Fruit fly (Drosophila melanogaster) whole organism, prepupa: ENCODE data around the gene CG10845.
A peak's percentile ranks its signal among the peaks of the same experiment; 100 is the strongest.

ENCODE experiments used
- Blimp-1 ChIP-seq: fragments of 200-800 bp; sonication (Bioruptor generic); optimal IDR thresholded peaks from 3 replicates; lab custom pipeline; 2017; ENCODE audit warnings: missing biosample characterization, missing genetic modification characterization, mild to moderate bottlenecking, moderate library complexity, missing genetic modification reagents
- CG10631 ChIP-seq: fragments of 200-800 bp; sonication (Bioruptor generic); optimal IDR thresholded peaks from 2 replicates; lab custom pipeline; 2016; ENCODE audit warnings: missing biosample characterization, missing genetic modification characterization
- CG10669 ChIP-seq: fragments of 200-800 bp; sonication (Bioruptor generic); optimal IDR thresholded peaks from 3 replicates; lab custom pipeline; 2018; ENCODE audit warnings: missing biosample characterization, mild to moderate bottlenecking, missing genetic modification characterization, moderate library complexity
- CG11294 ChIP-seq: fragments of 200-800 bp; sonication (Bioruptor generic); IDR thresholded peaks from 2 replicates; pipeline ENCODE4 v1.3.6; 2022; ENCODE audit warnings: missing biosample characterization, missing genetic modification characterization
- CG15336 ChIP-seq: fragments of 200-800 bp; sonication (Bioruptor generic); IDR thresholded peaks from 2 replicates; pipeline ENCODE4 v1.3.6; 2022; ENCODE audit warnings: missing biosample characterization, missing genetic modification characterization
- CG1621 ChIP-seq: fragments of 200-800 bp; sonication (Bioruptor generic); optimal IDR thresholded peaks from 3 replicates; lab custom pipeline; 2018; ENCODE audit warnings: missing biosample characterization, mild to moderate bottlenecking, missing genetic modification characterization
- CG16779 ChIP-seq: fragments of 200-800 bp; sonication (Bioruptor generic); optimal IDR thresholded peaks from 3 replicates; lab custom pipeline; 2017; ENCODE audit warnings: missing biosample characterization, mild to moderate bottlenecking, missing genetic modification characterization
- CG31627 ChIP-seq: fragments of 200-800 bp; sonication (Bioruptor generic); optimal IDR thresholded peaks from 3 replicates; lab custom pipeline; 2016; ENCODE audit warnings: missing biosample characterization, missing genetic modification characterization
- CG32006 ChIP-seq: fragments of 200-800 bp; sonication (Bioruptor generic); optimal IDR thresholded peaks from 3 replicates; lab custom pipeline; 2017; ENCODE audit warnings: missing biosample characterization, mild to moderate bottlenecking, missing genetic modification characterization
- CG3919 ChIP-seq: fragments of 200-800 bp; sonication (Bioruptor generic); optimal IDR thresholded peaks from 3 replicates; lab custom pipeline; 2016; ENCODE audit warnings: missing biosample characterization, missing genetic modification characterization
- CG4318 ChIP-seq: fragments of 200-800 bp; sonication (Bioruptor generic); optimal IDR thresholded peaks from 3 replicates; lab custom pipeline; 2017; ENCODE audit warnings: missing biosample characterization, mild to moderate bottlenecking, missing genetic modification characterization
- CG6163 ChIP-seq: fragments of 200-800 bp; sonication (Bioruptor generic); IDR thresholded peaks from 3 replicates; pipeline ENCODE4 v1.3.6; 2022; ENCODE audit warnings: missing biosample characterization, missing genetic modification characterization
- CG6276 ChIP-seq: fragments of 200-800 bp; sonication (Bioruptor generic); optimal IDR thresholded peaks from 2 replicates; lab custom pipeline; 2017; ENCODE audit warnings: missing biosample characterization, mild to moderate bottlenecking, missing genetic modification characterization
- CG6792 ChIP-seq: fragments of 200-800 bp; sonication (Bioruptor generic); optimal IDR thresholded peaks from 3 replicates; lab custom pipeline; 2016; ENCODE audit warnings: missing biosample characterization, missing genetic modification characterization
- CG6808 ChIP-seq: fragments of 200-800 bp; sonication (Bioruptor generic); optimal IDR thresholded peaks from 3 replicates; lab custom pipeline; 2017; ENCODE audit warnings: missing biosample characterization, missing genetic modification characterization, mild to moderate bottlenecking, moderate library complexity, missing genetic modification reagents
- CG6854 ChIP-seq: fragments of 200-800 bp; sonication (Bioruptor generic); optimal IDR thresholded peaks from 2 replicates; lab custom pipeline; 2017; ENCODE audit warnings: missing biosample characterization, mild to moderate bottlenecking, missing genetic modification characterization
- CG7368 ChIP-seq: fragments of 200-800 bp; sonication (Bioruptor generic); optimal IDR thresholded peaks from 3 replicates; lab custom pipeline; 2016; ENCODE audit warnings: missing biosample characterization, missing genetic modification characterization
- CG8119 ChIP-seq: fragments of 200-800 bp; sonication (Bioruptor generic); IDR thresholded peaks from 3 replicates; pipeline ENCODE4 v1.3.6; 2022; ENCODE audit warnings: missing biosample characterization, missing genetic modification characterization
- CG8319 ChIP-seq: fragments of 200-800 bp; sonication (Bioruptor generic); optimal IDR thresholded peaks from 3 replicates; lab custom pipeline; 2016; ENCODE audit warnings: missing biosample characterization, missing genetic modification characterization
- CG8632 ChIP-seq: fragments of 200-800 bp; sonication (Bioruptor generic); optimal IDR thresholded peaks from 3 replicates; lab custom pipeline; 2016; ENCODE audit warnings: missing biosample characterization, missing genetic modification characterization
- CG9139 ChIP-seq: fragments of 200-800 bp; sonication (Bioruptor generic); optimal IDR thresholded peaks from 3 replicates; lab custom pipeline; 2017; ENCODE audit warnings: missing biosample characterization, mild to moderate bottlenecking, missing genetic modification characterization
- Eip78C ChIP-seq: fragments of 200-800 bp; sonication (Bioruptor generic); peaks from one replicate; lab custom pipeline; 2016; ENCODE audit warnings: missing biosample characterization, missing genetic modification characterization
- Eip93F ChIP-seq: fragments of 200-800 bp; sonication (Bioruptor generic); optimal IDR thresholded peaks from 2 replicates; lab custom pipeline; 2016; ENCODE audit warnings: missing biosample characterization, mild to moderate bottlenecking, missing genetic modification characterization
- Ets96B ChIP-seq: fragments of 200-800 bp; optimal IDR thresholded peaks from 2 replicates; lab custom pipeline; 2019; ENCODE audit warnings: missing biosample characterization, mild to moderate bottlenecking, missing genetic modification characterization, moderate library complexity
- Gug ChIP-seq: fragments of 200-800 bp; sonication (Bioruptor generic); IDR thresholded peaks from 2 replicates; pipeline ENCODE4 v1.3.6; 2022; ENCODE audit warnings: missing biosample characterization, missing genetic modification characterization
- Hr39 ChIP-seq: fragments of 200-800 bp; sonication (Bioruptor generic); optimal IDR thresholded peaks from 2 replicates; lab custom pipeline; 2016; ENCODE audit warnings: missing biosample characterization, missing genetic modification characterization
- Hr4 ChIP-seq: fragments of 200-800 bp; sonication (Bioruptor generic); optimal IDR thresholded peaks from 3 replicates; lab custom pipeline; 2016; ENCODE audit warnings: missing biosample characterization, missing genetic modification characterization
- Lpt ChIP-seq: fragments of 200-800 bp; sonication (Bioruptor generic); optimal IDR thresholded peaks from 3 replicates; lab custom pipeline; 2016; ENCODE audit warnings: missing biosample characterization, missing genetic modification characterization
- OdsH ChIP-seq: fragments of 200-800 bp; sonication (Bioruptor generic); optimal IDR thresholded peaks from 3 replicates; lab custom pipeline; 2016; ENCODE audit warnings: missing biosample characterization, missing genetic modification characterization
- Smox ChIP-seq: fragments of 200-800 bp; sonication (Bioruptor generic); optimal IDR thresholded peaks from 3 replicates; lab custom pipeline; 2016; ENCODE audit warnings: missing biosample characterization, missing genetic modification characterization
- Sox102F ChIP-seq: fragments of 200-800 bp; sonication (Bioruptor generic); optimal IDR thresholded peaks from 2 replicates; lab custom pipeline; 2016; ENCODE audit warnings: missing biosample characterization, mild to moderate bottlenecking, missing genetic modification characterization
- Sox14 ChIP-seq: fragments of 200-800 bp; sonication (Bioruptor generic); optimal IDR thresholded peaks from 3 replicates; lab custom pipeline; 2016; ENCODE audit warnings: missing biosample characterization, missing genetic modification characterization
- Sox15 ChIP-seq: fragments of 200-800 bp; sonication (Bioruptor generic); optimal IDR thresholded peaks from 3 replicates; lab custom pipeline; 2016; ENCODE audit warnings: missing biosample characterization, missing genetic modification characterization
- achi ChIP-seq: fragments of 200-800 bp; sonication (Bioruptor generic); optimal IDR thresholded peaks from 3 replicates; lab custom pipeline; 2016; ENCODE audit warnings: missing biosample characterization, missing genetic modification characterization
- acj6 ChIP-seq: fragments of 200-800 bp; sonication (Bioruptor generic); optimal IDR thresholded peaks from 3 replicates; lab custom pipeline; 2016; ENCODE audit warnings: missing biosample characterization, missing genetic modification characterization
- dsx ChIP-seq: fragments of 200-800 bp; optimal IDR thresholded peaks from 3 replicates; lab custom pipeline; 2019; ENCODE audit warnings: missing biosample characterization, mild to moderate bottlenecking, missing genetic modification characterization, moderate library complexity; ENCODE audit not compliant: poor library complexity, severe bottlenecking
- eg ChIP-seq: fragments of 200-800 bp; sonication (Bioruptor generic); IDR thresholded peaks from 3 replicates; pipeline ENCODE4 v1.3.6; 2022; ENCODE audit warnings: missing biosample characterization, missing genetic modification characterization
- esn ChIP-seq: fragments of 200-800 bp; sonication (Bioruptor generic); optimal IDR thresholded peaks from 2 replicates; lab custom pipeline; 2016; ENCODE audit warnings: missing biosample characterization, mild to moderate bottlenecking, missing genetic modification characterization, moderate library complexity
- fd59A ChIP-seq: fragments of 200-800 bp; sonication (Bioruptor generic); optimal IDR thresholded peaks from 2 replicates; lab custom pipeline; 2017; ENCODE audit warnings: missing biosample characterization, mild to moderate bottlenecking, missing genetic modification characterization, missing genetic modification reagents
- fd85E ChIP-seq: fragments of 200-800 bp; sonication (Bioruptor generic); optimal IDR thresholded peaks from 3 replicates; lab custom pipeline; 2016; ENCODE audit warnings: missing biosample characterization, missing genetic modification characterization
- fkh ChIP-seq: fragments of 200-800 bp; sonication (Bioruptor generic); optimal IDR thresholded peaks from 3 replicates; lab custom pipeline; 2017; ENCODE audit warnings: missing biosample characterization, mild to moderate bottlenecking, missing genetic modification characterization, moderate library complexity
- lz ChIP-seq: fragments of 200-800 bp; sonication (Bioruptor generic); optimal IDR thresholded peaks from 3 replicates; lab custom pipeline; 2016; ENCODE audit warnings: missing biosample characterization, missing genetic modification characterization
- net ChIP-seq: fragments of 200-800 bp; sonication (Bioruptor generic); optimal IDR thresholded peaks from 3 replicates; lab custom pipeline; 2016; ENCODE audit warnings: missing biosample characterization, missing genetic modification characterization
- pdm3 ChIP-seq: fragments of 200-800 bp; sonication (Bioruptor generic); optimal IDR thresholded peaks from 3 replicates; lab custom pipeline; 2016; ENCODE audit warnings: missing biosample characterization, missing genetic modification characterization
- salr ChIP-seq, 2 experiments: fragments of 200-800 bp; sonication (Bioruptor generic); optimal IDR thresholded peaks; 3 replicates each; lab custom pipeline; 2016 to 2018; ENCODE audit warnings: missing biosample characterization in 2 of 2, missing genetic modification characterization in 2 of 2, mild to moderate bottlenecking in 1 of 2
- spab ChIP-seq: fragments of 200-800 bp; sonication (Bioruptor generic); optimal IDR thresholded peaks from 2 replicates; lab custom pipeline; 2017; ENCODE audit warnings: missing biosample characterization, mild to moderate bottlenecking, missing genetic modification characterization, missing genetic modification reagents
- ss ChIP-seq, 2 experiments: fragments of 200-800 bp; sonication (Bioruptor generic); optimal IDR thresholded peaks; 2 replicates in 1 of 2; 3 replicates in 1 of 2; lab custom pipeline; 2017 to 2018; ENCODE audit warnings: mild to moderate bottlenecking in 2 of 2, missing biosample characterization in 2 of 2, missing genetic modification characterization in 2 of 2, moderate library complexity in 1 of 2
- svp ChIP-seq: fragments of 200-800 bp; sonication (Bioruptor generic); peaks from one replicate; lab custom pipeline; 2016; ENCODE audit warnings: missing biosample characterization, missing genetic modification characterization
- topi ChIP-seq: fragments of 200-800 bp; sonication (Bioruptor generic); optimal IDR thresholded peaks from 3 replicates; lab custom pipeline; 2016; ENCODE audit warnings: missing biosample characterization, missing genetic modification characterization
- vri ChIP-seq: fragments of 200-800 bp; sonication (Bioruptor generic); optimal IDR thresholded peaks from 3 replicates; lab custom pipeline; 2016; ENCODE audit warnings: missing biosample characterization, mild to moderate bottlenecking, missing genetic modification characterization

CG10845 gene

DNA sequence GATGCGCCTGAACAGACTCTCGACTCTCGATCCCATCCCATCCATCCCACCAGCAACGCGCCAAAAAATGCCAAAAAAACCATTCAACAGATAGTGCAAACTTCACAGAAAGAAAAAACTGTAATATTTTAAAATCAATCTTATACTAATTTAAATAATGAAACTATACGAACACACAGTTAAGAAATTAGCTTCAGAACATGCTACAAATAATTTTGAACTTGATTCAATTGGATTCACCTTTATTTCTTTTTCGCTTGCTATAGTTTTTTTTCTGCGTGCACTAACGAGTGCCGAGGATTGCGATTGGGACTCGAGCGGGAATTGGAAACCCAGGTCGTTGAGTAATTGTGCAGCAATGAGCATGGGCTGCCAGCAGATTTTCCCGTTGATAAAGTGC, 7.1 kb downstream of the CG10845 start:
- TF ChIP-seq eg = peak; percentile 68
- no peak for TF ChIP-seq CG16779 (tag; lab: Kevin White, UChicago)
- no peak for TF ChIP-seq salr (GFP tag; optimal IDR thresholded peaks at IDR 0.05; lab: Kevin White, UChicago)
- no peak for TF ChIP-seq vri
- no peak for TF ChIP-seq fd59A (GFP tag; lab: Kevin White, UChicago)
- no peak for TF ChIP-seq CG6808 (GFP tag; lab: Kevin White, UChicago)
- TF ChIP-seq lz (GFP tag; lab: Kevin White, UChicago) = no peak
- TF ChIP-seq Eip93F (GFP tag; lab: Kevin White, UChicago) = no peak
- no peak for TF ChIP-seq CG6792 (GFP tag; lab: Kevin White, UChicago)
- TF ChIP-seq CG10669 (GFP tag; lab: Kevin White, UChicago) = no peak
- no peak for TF ChIP-seq achi
- TF ChIP-seq Ets96B = no peak
- no peak for TF ChIP-seq CG6854 (GFP tag; lab: Kevin White, UChicago)
- no peak for TF ChIP-seq fd85E (GFP tag; lab: Kevin White, UChicago)
- TF ChIP-seq acj6 (GFP tag; lab: Kevin White, UChicago) = no peak
- no peak for TF ChIP-seq ss (GFP tag; optimal IDR thresholded peaks at IDR 0.05; lab: Kevin White, UChicago)
- TF ChIP-seq spab = no peak
- no peak for TF ChIP-seq CG6163 (GFP tag; lab: Robert Waterston, UW)
- TF ChIP-seq CG31627 (GFP tag; lab: Kevin White, UChicago) = no peak
- TF ChIP-seq CG9139 (GFP tag; lab: Kevin White, UChicago) = no peak
- TF ChIP-seq Blimp-1 (GFP tag; lab: Kevin White, UChicago) = no peak
- no peak for TF ChIP-seq dsx
- no peak for TF ChIP-seq CG8319 (GFP tag; lab: Kevin White, UChicago)
- TF ChIP-seq CG15336 = peak; percentile 77
- no peak for TF ChIP-seq CG10631
- TF ChIP-seq Hr39 (GFP tag; lab: Kevin White, UChicago) = no peak
- TF ChIP-seq CG11294 (GFP tag; lab: Robert Waterston, UW) = peak; percentile 15; the same call in 1 of the 2 replicates
- no peak for TF ChIP-seq Sox15 (GFP tag; lab: Kevin White, UChicago)
- peak; percentile 20 for TF ChIP-seq CG4318 (GFP tag; lab: Kevin White, UChicago)
- no peak for TF ChIP-seq Sox14 (GFP tag; lab: Kevin White, UChicago)
- no peak for TF ChIP-seq CG1621 (tag; lab: Kevin White, UChicago)
- TF ChIP-seq net (GFP tag; lab: Kevin White, UChicago) = no peak
- TF ChIP-seq Eip78C (GFP tag; lab: Kevin White, UChicago) = peak; percentile 51
- TF ChIP-seq Smox = no peak
- no peak for TF ChIP-seq Sox102F (GFP tag; lab: Kevin White, UChicago)
- no peak for TF ChIP-seq CG3919
- TF ChIP-seq CG6276 (GFP tag; lab: Kevin White, UChicago) = peak; percentile 60
- no peak for TF ChIP-seq topi (GFP tag; lab: Kevin White, UChicago)
- TF ChIP-seq CG7368 (GFP tag; lab: Kevin White, UChicago) = no peak
- peak; percentile 34; the same call in 1 of the 2 replicates for TF ChIP-seq Gug (GFP tag; lab: Robert Waterston, UW)
- TF ChIP-seq CG8119 (GFP tag; lab: Robert Waterston, UW) = peak; percentile 70
- TF ChIP-seq fkh (GFP tag; lab: Kevin White, UChicago) = no peak
- no peak for TF ChIP-seq esn (GFP tag; lab: Kevin White, UChicago)
- peak; percentile 58 for TF ChIP-seq CG32006 (GFP tag; lab: Kevin White, UChicago)
- no peak for TF ChIP-seq Lpt (GFP tag; lab: Kevin White, UChicago)
- peak; percentile 11 for TF ChIP-seq pdm3
- TF ChIP-seq CG8632 (GFP tag; lab: Kevin White, UChicago) = no peak
- peak; percentile 14 for TF ChIP-seq svp (GFP tag; lab: Kevin White, UChicago)
- TF ChIP-seq Hr4 (GFP tag; lab: Kevin White, UChicago) = peak; percentile 66
- peak; percentile 1 for TF ChIP-seq OdsH
- TF ChIP-seq, all 60 proteins: peak for 13
